Fruit fly (Drosophila melanogaster) whole organism, embryonic: ENCODE measurements around the gene Pink1.

Experiments used
- Aef1 ChIP-seq: fragments of 200-800 bp; sonication (Bioruptor generic); IDR thresholded peaks from 3 replicates; pipeline ENCODE4 v1.3.6; 2022; ENCODE audit warnings: missing biosample characterization, missing genetic modification characterization
- BtbVII ChIP-seq: fragments of 200-800 bp; sonication (Bioruptor generic); optimal IDR thresholded peaks from 3 replicates; lab custom pipeline; 2017; ENCODE audit warnings: missing biosample characterization, mild to moderate bottlenecking, missing genetic modification characterization
- CG10431 ChIP-seq: fragments of 200-800 bp; sonication (Bioruptor generic); optimal IDR thresholded peaks from 3 replicates; lab custom pipeline; 2018; ENCODE audit warnings: missing biosample characterization, mild to moderate bottlenecking, missing genetic modification characterization
- CG10959 ChIP-seq: fragments of 200-800 bp; sonication (Bioruptor generic); IDR thresholded peaks from 2 replicates; pipeline ENCODE4 v1.3.6; 2022; ENCODE audit warnings: missing biosample characterization, missing genetic modification characterization
- CG11504 ChIP-seq: fragments of 200-800 bp; sonication (Bioruptor generic); optimal IDR thresholded peaks from 3 replicates; lab custom pipeline; 2019; ENCODE audit warnings: missing biosample characterization, mild to moderate bottlenecking, missing genetic modification characterization, moderate library complexity
- CG11696 ChIP-seq: fragments of 200-800 bp; sonication (Bioruptor generic); IDR thresholded peaks from 2 replicates; pipeline ENCODE4 v1.3.6; 2022; ENCODE audit warnings: missing biosample characterization, missing genetic modification characterization
- CG13287 ChIP-seq: fragments of 200-800 bp; sonication (Bioruptor generic); IDR thresholded peaks from 2 replicates; pipeline ENCODE4 v1.3.6; 2022; ENCODE audit warnings: missing biosample characterization, missing genetic modification characterization; ENCODE audit not compliant: partially characterized antibody
- CG1792 ChIP-seq: fragments of 200-800 bp; sonication (Bioruptor generic); optimal IDR thresholded peaks from 2 replicates; lab custom pipeline; 2016; ENCODE audit warnings: missing biosample characterization, missing genetic modification characterization
- CG18619 ChIP-seq: fragments of 200-800 bp; sonication (Bioruptor generic); optimal IDR thresholded peaks from 3 replicates; lab custom pipeline; 2017; ENCODE audit warnings: missing biosample characterization, mild to moderate bottlenecking, missing genetic modification characterization
- CG2678 ChIP-seq: fragments of 200-800 bp; sonication (Bioruptor generic); optimal IDR thresholded peaks from 3 replicates; lab custom pipeline; 2019; ENCODE audit warnings: missing biosample characterization, mild to moderate bottlenecking, missing genetic modification characterization, moderate library complexity
- CG42726 ChIP-seq: fragments of 200-800 bp; sonication (Bioruptor generic); IDR thresholded peaks from 2 replicates; pipeline ENCODE4 v1.3.6; 2022; ENCODE audit warnings: missing biosample characterization, missing genetic modification characterization; ENCODE audit not compliant: partially characterized antibody
- CG4328 ChIP-seq: fragments of 200-800 bp; sonication (Bioruptor generic); optimal IDR thresholded peaks from 3 replicates; lab custom pipeline; 2017; ENCODE audit warnings: missing biosample characterization, missing genetic modification reagents, missing genetic modification characterization
- CG4707 ChIP-seq: fragments of 200-800 bp; sonication (Bioruptor generic); optimal IDR thresholded peaks from 2 replicates; lab custom pipeline; 2018; ENCODE audit warnings: missing biosample characterization, mild to moderate bottlenecking, missing genetic modification characterization, moderate library complexity
- CG4730 ChIP-seq: fragments of 200-800 bp; sonication (Bioruptor generic); IDR thresholded peaks from 2 replicates; pipeline ENCODE4 v1.3.6; 2022; ENCODE audit warnings: missing biosample characterization, missing genetic modification characterization
- CG5180 ChIP-seq: fragments of 200-800 bp; sonication (Bioruptor generic); optimal IDR thresholded peaks from 3 replicates; lab custom pipeline; 2017; ENCODE audit warnings: missing biosample characterization, missing genetic modification characterization, mild to moderate bottlenecking, moderate library complexity, missing genetic modification reagents
- CG8089 ChIP-seq: fragments of 200-800 bp; sonication (Bioruptor generic); optimal IDR thresholded peaks from 3 replicates; lab custom pipeline; 2016; ENCODE audit warnings: missing biosample characterization, missing genetic modification characterization
- CG8765 ChIP-seq: fragments of 200-800 bp; sonication (Bioruptor generic); IDR thresholded peaks from 2 replicates; pipeline ENCODE4 v1.3.6; 2022; ENCODE audit warnings: missing biosample characterization, missing genetic modification characterization
- CG9817 ChIP-seq: fragments of 200-800 bp; sonication (Bioruptor generic); optimal IDR thresholded peaks from 2 replicates; lab custom pipeline; 2018; ENCODE audit warnings: missing biosample characterization, mild to moderate bottlenecking, missing genetic modification characterization, moderate library complexity
- CG9932 ChIP-seq: fragments of 200-800 bp; sonication (Bioruptor generic); IDR thresholded peaks from 2 replicates; pipeline ENCODE4 v1.3.6; 2022; ENCODE audit warnings: missing biosample characterization, missing genetic modification characterization
- Doc3 ChIP-seq: fragments of 200-800 bp; sonication (Bioruptor generic); IDR thresholded peaks from 3 replicates; pipeline ENCODE4 v1.3.6; 2022; ENCODE audit warnings: missing biosample characterization, missing genetic modification characterization; ENCODE audit not compliant: partially characterized antibody
- Dref ChIP-seq: fragments of 200-800 bp; sonication (Bioruptor generic); IDR thresholded peaks from 2 replicates; pipeline ENCODE4 v1.3.6; 2022; ENCODE audit warnings: missing biosample characterization, missing genetic modification characterization
- Fer2 ChIP-seq: fragments of 200-800 bp; sonication (Bioruptor generic); optimal IDR thresholded peaks from 2 replicates; lab custom pipeline; 2018; ENCODE audit warnings: missing biosample characterization, mild to moderate bottlenecking, missing genetic modification characterization, moderate library complexity
- HLH3B ChIP-seq: fragments of 200-800 bp; sonication (Bioruptor generic); IDR thresholded peaks from 2 replicates; pipeline ENCODE4 v1.3.6; 2022; ENCODE audit warnings: missing biosample characterization, missing genetic modification characterization
- Lpt ChIP-seq: fragments of >200 bp; optimal IDR thresholded peaks from 2 replicates; lab custom pipeline; 2018; ENCODE audit warnings: missing biosample characterization, missing genetic modification characterization
- Neu2 ChIP-seq: fragments of 200-800 bp; sonication (Bioruptor generic); optimal IDR thresholded peaks from 3 replicates; lab custom pipeline; 2016; ENCODE audit warnings: missing biosample characterization, missing genetic modification characterization, borderline replicate concordance
- Side ChIP-seq: fragments of 200-800 bp; sonication (Bioruptor generic); optimal IDR thresholded peaks from 2 replicates; lab custom pipeline; 2016; ENCODE audit warnings: missing biosample characterization, missing genetic modification characterization
- TFAM ChIP-seq: fragments of 200-800 bp; sonication (Bioruptor generic); optimal IDR thresholded peaks from 2 replicates; lab custom pipeline; 2017; ENCODE audit warnings: missing biosample characterization, missing genetic modification characterization, inconsistent platforms
- aop ChIP-seq: fragments of 200-800 bp; sonication (Bioruptor generic); IDR thresholded peaks from 2 replicates; pipeline ENCODE4 v1.3.6; 2022; ENCODE audit warnings: missing biosample characterization, missing genetic modification characterization
- ato ChIP-seq: fragments of 200-800 bp; sonication (Bioruptor generic); IDR thresholded peaks from 2 replicates; pipeline ENCODE4 v1.3.6; 2022; ENCODE audit warnings: missing biosample characterization, missing genetic modification characterization; ENCODE audit not compliant: partially characterized antibody
- caup ChIP-seq: fragments of 200-800 bp; sonication (Bioruptor generic); optimal IDR thresholded peaks from 3 replicates; lab custom pipeline; 2017; ENCODE audit warnings: missing biosample characterization, mild to moderate bottlenecking, missing genetic modification characterization, moderate library complexity; ENCODE audit not compliant: severe bottlenecking
- dati ChIP-seq: fragments of 200-800 bp; sonication (Bioruptor generic); IDR thresholded peaks from 2 replicates; pipeline ENCODE4 v1.3.6; 2022; ENCODE audit warnings: missing biosample characterization, missing genetic modification characterization
- eyg ChIP-seq: fragments of 200-800 bp; sonication (Bioruptor generic); optimal IDR thresholded peaks from 3 replicates; lab custom pipeline; 2016; ENCODE audit warnings: missing biosample characterization, missing genetic modification characterization
- hbn ChIP-seq: fragments of 200-800 bp; sonication (Bioruptor generic); IDR thresholded peaks from 2 replicates; pipeline ENCODE4 v1.3.6; 2022; ENCODE audit warnings: missing biosample characterization, missing genetic modification characterization; ENCODE audit not compliant: partially characterized antibody
- hkb ChIP-seq, 2 experiments: fragments of 200-800 bp in 1 of 2; fragments of >200 bp in 1 of 2; sonication (Bioruptor generic) in 1 of 2; IDR thresholded peaks in 1 of 2; optimal IDR thresholded peaks in 1 of 2; 2 replicates each; pipeline versions ENCODE4 v1.3.6 to Lab custom; 2017 to 2022; ENCODE audit warnings: missing biosample characterization in 1 of 2, missing genetic modification characterization in 1 of 2
- knrl ChIP-seq: fragments of 200-800 bp; sonication (Bioruptor generic); IDR thresholded peaks from 3 replicates; pipeline ENCODE4 v1.3.6; 2022; ENCODE audit warnings: missing biosample characterization, missing genetic modification characterization; ENCODE audit not compliant: partially characterized antibody
- mam ChIP-seq: fragments of 200-800 bp; sonication (Bioruptor generic); optimal IDR thresholded peaks from 3 replicates; lab custom pipeline; 2016; ENCODE audit warnings: missing biosample characterization, missing genetic modification characterization
- mirr ChIP-seq: fragments of 200-800 bp; sonication (Bioruptor generic); optimal IDR thresholded peaks from 3 replicates; lab custom pipeline; 2018; ENCODE audit warnings: missing biosample characterization, mild to moderate bottlenecking, missing genetic modification characterization
- mld ChIP-seq: fragments of 200-800 bp; sonication (Bioruptor generic); IDR thresholded peaks from 3 replicates; pipeline ENCODE4 v1.3.6; 2022; ENCODE audit warnings: missing biosample characterization, missing genetic modification characterization; ENCODE audit not compliant: partially characterized antibody
- p53 ChIP-seq: fragments of 200-800 bp; sonication (Bioruptor generic); optimal IDR thresholded peaks from 2 replicates; lab custom pipeline; 2016; ENCODE audit warnings: missing biosample characterization, missing genetic modification characterization
- pan ChIP-seq, 4 experiments: fragments of >200 bp in 3 of 4; fragments of 200-800 bp in 1 of 4; sonication (Bioruptor generic) in 1 of 4; optimal IDR thresholded peaks in 3 of 4; IDR thresholded peaks in 1 of 4; 2 replicates each; pipeline versions ENCODE4 v1.3.6 to Lab custom; 2017 to 2022; ENCODE audit warnings: missing biosample characterization in 2 of 4, missing genetic modification characterization in 2 of 4, mixed read lengths in 1 of 4
- prd ChIP-seq, 3 experiments: fragments of >200 bp in 2 of 3; fragments of 200-800 bp in 1 of 3; sonication (Bioruptor generic) in 1 of 3; optimal IDR thresholded peaks in 2 of 3; IDR thresholded peaks in 1 of 3; 2 replicates in 2 of 3; 3 replicates in 1 of 3; pipeline versions ENCODE4 v1.3.6 to Lab custom; 2017 to 2022; ENCODE audit warnings: missing biosample characterization in 1 of 3, missing genetic modification characterization in 1 of 3
- psq ChIP-seq: fragments of 200-800 bp; sonication (Bioruptor generic); optimal IDR thresholded peaks from 2 replicates; lab custom pipeline; 2017; ENCODE audit warnings: missing biosample characterization, missing genetic modification characterization
- pum ChIP-seq: fragments of 200-800 bp; sonication (Bioruptor generic); optimal IDR thresholded peaks from 2 replicates; lab custom pipeline; 2016; ENCODE audit warnings: missing biosample characterization, missing genetic modification characterization
- ro ChIP-seq: fragments of 200-800 bp; sonication (Bioruptor generic); IDR thresholded peaks from 2 replicates; pipeline ENCODE4 v1.3.6; 2022; ENCODE audit warnings: missing biosample characterization, missing genetic modification characterization
- run ChIP-seq: fragments of 200-800 bp; sonication (Bioruptor generic); optimal IDR thresholded peaks from 3 replicates; lab custom pipeline; 2018; ENCODE audit warnings: missing biosample characterization, mild to moderate bottlenecking, missing genetic modification characterization

Pink1 gene

dm6 chrX:6698248-6698812, 14.7 kb downstream of the Pink1 start, which contains the start of gene CG14440 (continued):
- no peak for TF ChIP-seq hkb (optimal IDR thresholded peaks at IDR 0.05; lab: Kevin White, UChicago)
- peak; percentile 40; the same call in 1 of the 2 replicates for TF ChIP-seq hkb (GFP tag; IDR thresholded peaks at IDR 0.05; lab: Robert Waterston, UW)
- TF ChIP-seq pum (GFP tag; lab: Kevin White, UChicago) = no peak
- TF ChIP-seq dati = no peak
- no peak for TF ChIP-seq CG4707 (GFP tag; lab: Kevin White, UChicago)
- no peak for TF ChIP-seq HLH3B (GFP tag; lab: Robert Waterston, UW)
- no peak for TF ChIP-seq hbn (GFP tag; lab: Robert Waterston, UW)
- TF ChIP-seq CG8089 (GFP tag; lab: Kevin White, UChicago) = no peak
- TF ChIP-seq Neu2 (GFP tag; lab: Kevin White, UChicago) = no peak
- TF ChIP-seq CG1792 (GFP tag; lab: Kevin White, UChicago) = no peak
- TF ChIP-seq CG4730 (GFP tag; lab: Robert Waterston, UW) = no peak
- no peak for TF ChIP-seq TFAM (GFP tag; lab: Kevin White, UChicago)
- peak; percentile 28 for TF ChIP-seq caup (GFP tag; lab: Kevin White, UChicago)
- TF ChIP-seq Aef1 (GFP tag; lab: Robert Waterston, UW) = no peak
- TF ChIP-seq, all 482 proteins: peak for 57

- TF ChIP-seq prd (optimal IDR thresholded peaks at IDR 0.05; lab: Kevin White, UChicago) (no peak), prd (GFP tag; IDR thresholded peaks at IDR 0.05; lab: Robert Waterston, UW) (no peak), ato (GFP tag; lab: Robert Waterston, UW) (peak; percentile 92), psq (no peak), Lpt (GFP tag; lab: Kevin White, UChicago) (no peak), mld (GFP tag; lab: Robert Waterston, UW) (peak; percentile 96), mirr (GFP tag; lab: Kevin White, UChicago) (peak; percentile 52), CG9817 (tag; lab: Kevin White, UChicago) (no peak), CG9932 (GFP tag; lab: Robert Waterston, UW) (peak; percentile 43), pan (optimal IDR thresholded peaks at IDR 0.05; lab: Kevin White, UChicago) (no peak), pan (GFP tag; optimal IDR thresholded peaks at IDR 0.05 in 1 of 2, IDR thresholded peaks at IDR 0.05 in 1 of 2) (peak in 1 of 2 experiments; percentile 23), CG2678 (tag; lab: Kevin White, UChicago) (peak; percentile 62), ro (GFP tag; lab: Robert Waterston, UW) (no peak), CG42726 (GFP tag; lab: Robert Waterston, UW) (peak; percentile 62), CG13287 (peak; percentile 100), Side (GFP tag; lab: Kevin White, UChicago) (peak; percentile 2), Dref (GFP tag; lab: Robert Waterston, UW) (no peak), run (tag; lab: Kevin White, UChicago) (no peak), p53 (GFP tag; lab: Kevin White, UChicago) (peak; percentile 93), Doc3 (GFP tag; lab: Robert Waterston, UW) (peak; percentile 100), CG10959 (GFP tag; lab: Robert Waterston, UW) (no peak), CG5180 (GFP tag; lab: Kevin White, UChicago) (peak; percentile 100), CG10431 (no peak), aop (no peak), BtbVII (GFP tag; lab: Kevin White, UChicago) (peak; percentile 80), CG11696 (GFP tag; lab: Robert Waterston, UW) (no peak), Fer2 (peak; percentile 31), knrl (GFP tag; lab: Robert Waterston, UW) (peak; percentile 95), CG8765 (GFP tag; lab: Robert Waterston, UW) (no peak), CG11504 (peak; percentile 42), CG4328 (peak; percentile 26), eyg (GFP tag; lab: Kevin White, UChicago) (no peak), mam (GFP tag; lab: Kevin White, UChicago) (peak; percentile 37), CG18619 (GFP tag; lab: Kevin White, UChicago) (peak; percentile 47)
Measured at dm6 chrX:6699255-6699885, 15.8 kb downstream of the Pink1 start, which contains the start of gene CG14441. TSS of gene CG14441 (plus strand) at chrX:6699508.
